Fruit fly (Drosophila melanogaster): Measurements from ENCODE around the gene CG5989.

The CG5989 gene

DNA sequence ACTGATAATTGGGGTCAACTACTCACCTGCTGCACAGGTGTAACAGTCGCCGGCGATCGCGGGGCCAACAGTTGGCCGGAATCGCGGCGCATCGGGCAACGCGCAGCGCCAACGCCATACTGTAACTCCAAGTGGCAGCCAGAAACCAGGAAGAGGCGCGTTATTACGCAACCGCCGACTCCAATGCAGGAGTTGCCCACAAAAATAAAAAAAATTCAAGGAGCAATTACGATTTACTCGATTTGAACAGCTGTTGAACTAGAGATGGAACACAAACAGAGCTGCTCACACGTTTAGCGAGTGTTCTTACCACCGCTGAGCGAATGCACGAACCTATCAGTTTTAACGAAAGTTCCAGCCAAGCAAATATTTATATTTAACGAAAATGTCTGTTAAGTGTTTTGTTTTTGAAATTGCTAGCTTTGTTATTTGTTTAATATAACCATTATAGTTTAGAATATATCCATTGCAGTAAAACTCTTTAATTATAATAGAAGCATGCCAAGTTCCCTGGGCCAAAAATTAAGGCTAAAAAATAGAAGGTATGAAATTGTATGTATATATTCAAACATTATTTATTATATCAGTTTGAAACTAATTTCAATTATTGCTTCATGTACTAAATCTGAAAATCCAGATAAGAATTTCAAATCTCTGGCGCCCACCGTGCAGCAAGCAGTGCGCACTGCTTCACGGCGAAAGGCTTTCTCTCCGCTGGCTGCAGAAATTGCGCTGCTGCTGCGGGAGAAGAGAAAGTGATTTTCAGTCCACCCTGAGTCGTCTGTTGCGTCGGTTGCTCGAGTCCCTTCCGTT lies at the start of gene CG5989, which contains the start of gene CG6282 (continued):
- TF ChIP-seq onecut (GFP tag; IDR thresholded peaks at IDR 0.05) (peak; percentile 34), CG6813 (GFP tag; optimal IDR thresholded peaks at IDR 0.05) (no peak), Sox102F (GFP tag; optimal IDR thresholded peaks at IDR 0.05) (peak; percentile 45), hbn (GFP tag; IDR thresholded peaks at IDR 0.05; ENCODE audit: partially characterized antibody) (peak; percentile 30; the same call in 1 of the 2 replicates), schlank (tag; optimal IDR thresholded peaks at IDR 0.05) (no peak), NC2α (GFP tag; optimal IDR thresholded peaks at IDR 0.05) (no peak), Stat92E (GFP tag; optimal IDR thresholded peaks at IDR 0.05) (peak in 1 of 3 experiments; percentile 49), eve (GFP tag; optimal IDR thresholded peaks at IDR 0.05) (no peak), Hmr (GFP tag; optimal IDR thresholded peaks at IDR 0.05) (peak; percentile 57), zen (tag; optimal IDR thresholded peaks at IDR 0.05) (peak; percentile 26), Ada2b (GFP tag; IDR thresholded peaks at IDR 0.05) (peak; percentile 17; the same call in 1 of the 2 replicates), fd102C (GFP tag; optimal IDR thresholded peaks at IDR 0.05) (no peak), dmrt11E (tag; optimal IDR thresholded peaks at IDR 0.05) (peak; percentile 31), CG17829 (tag; optimal IDR thresholded peaks at IDR 0.05) (peak; percentile 31), dpn (GFP tag; optimal IDR thresholded peaks at IDR 0.05) (no peak), wdn (GFP tag; IDR thresholded peaks at IDR 0.05) (peak; percentile 51; the same call in 1 of the 2 replicates), shn (GFP tag; optimal IDR thresholded peaks at IDR 0.05) (no peak), CG2199 (GFP tag; IDR thresholded peaks at IDR 0.05) (no peak), nerfin-1 (tag; optimal IDR thresholded peaks at IDR 0.05) (no peak), D19B (GFP tag; optimal IDR thresholded peaks at IDR 0.05) (no peak), MESR4 (GFP tag; optimal IDR thresholded peaks at IDR 0.05) (peak; percentile 32), CG8765 (GFP tag; IDR thresholded peaks at IDR 0.05) (no peak), CG6791 (GFP tag; IDR thresholded peaks at IDR 0.05; ENCODE audit: partially characterized antibody) (peak; percentile 51; the same call in 1 of the 3 replicates), CG2129 (GFP tag; IDR thresholded peaks at IDR 0.05; ENCODE audit: partially characterized antibody) (peak; percentile 23; the same call in 1 of the 2 replicates), grau (tag; optimal IDR thresholded peaks at IDR 0.05) (peak; percentile 49), luna (GFP tag; optimal IDR thresholded peaks at IDR 0.05) (no peak), Sin3A (optimal IDR thresholded peaks at IDR 0.05) (peak; percentile 49), CG16863 (GFP tag; optimal IDR thresholded peaks at IDR 0.05) (no peak), chif (GFP tag; optimal IDR thresholded peaks at IDR 0.05) (no peak), CG43689 (GFP tag; IDR thresholded peaks at IDR 0.05) (0 out of 2 replicates have a peak, but pooled peaks have one; percentile 18), Oli (tag; optimal IDR thresholded peaks at IDR 0.05) (peak; percentile 20), CG15073 (GFP tag; optimal IDR thresholded peaks at IDR 0.05) (no peak), D19A (tag; optimal IDR thresholded peaks at IDR 0.05) (no peak), Ets65A (GFP tag) (peak; percentile 69), CoRest (tag; optimal IDR thresholded peaks at IDR 0.05) (peak; percentile 59), Atf6 (GFP tag; IDR thresholded peaks at IDR 0.05) (peak; percentile 58; the same call in 1 of the 2 replicates), CG17186 (GFP tag; optimal IDR thresholded peaks at IDR 0.05) (no peak), CG17328 (GFP tag; IDR thresholded peaks at IDR 0.05) (peak; percentile 65), CG42726 (GFP tag; IDR thresholded peaks at IDR 0.05; ENCODE audit: partially characterized antibody) (peak; percentile 67), Doc3 (GFP tag; IDR thresholded peaks at IDR 0.05; ENCODE audit: partially characterized antibody) (no peak), CG4730 (GFP tag; IDR thresholded peaks at IDR 0.05) (no peak), HmgZ (tag; optimal IDR thresholded peaks at IDR 0.05) (no peak), Jarid2 (GFP tag; optimal IDR thresholded peaks at IDR 0.05) (no peak), CkIIα-i1 (GFP tag; IDR thresholded peaks at IDR 0.05) (no peak), cg (GFP tag; optimal IDR thresholded peaks at IDR 0.05) (no peak), CG9609 (GFP tag; optimal IDR thresholded peaks at IDR 0.05) (no peak), CrebB (tag; optimal IDR thresholded peaks at IDR 0.05) (no peak), Neu2 (GFP tag; optimal IDR thresholded peaks at IDR 0.05; ENCODE audit: borderline replicate concordance) (no peak)
